Worm (Caenorhabditis elegans) whole organism, L4 larva: ENCODE measurements around the gene T13A10.64.
A peak's percentile ranks its signal among the peaks of the same experiment; 100 is the strongest.

Experiments
- D1046.2 ChIP-seq: fragments of 200-800 bp; sonication (Bioruptor generic); IDR thresholded peaks from 2 replicates; pipeline ENCODE4 v1.3.6; 2022; ENCODE audit warnings: missing genetic modification characterization, missing compliant biosample characterization
- F37D6.2 ChIP-seq: sonication (generic microtip); optimal IDR thresholded peaks from 2 replicates; lab custom pipeline; 2016; ENCODE audit warnings: mild to moderate bottlenecking, missing genetic modification characterization, missing compliant biosample characterization
- Y5F2A.4 ChIP-seq: fragments of 200-800 bp; sonication (Bioruptor generic); optimal IDR thresholded peaks from 2 replicates; lab custom pipeline; 2018; ENCODE audit warnings: mild to moderate bottlenecking, missing genetic modification characterization, missing compliant biosample characterization
- Y75B8A.6 ChIP-seq: fragments of 200-800 bp; sonication (Bioruptor generic); IDR thresholded peaks from 2 replicates; pipeline ENCODE4 v1.3.6; 2022; ENCODE audit warnings: missing genetic modification reagents, missing genetic modification characterization, missing compliant biosample characterization
- ZK546.5 ChIP-seq, 2 experiments: sonication (generic microtip); optimal IDR thresholded peaks; 2 replicates each; lab custom pipeline; 2017; ENCODE audit warnings: missing biosample characterization in 2 of 2, missing genetic modification characterization in 2 of 2
- aha-1 ChIP-seq: fragments of 150-350 bp; peaks from one replicate; lab custom pipeline; 2014; ENCODE audit warnings: missing biosample characterization, missing genetic modification characterization
- arid-1 ChIP-seq: fragments of 200-800 bp; sonication (Bioruptor generic); conservative IDR thresholded peaks from 2 replicates; pipeline ENCODE4 v1.3.6; 2022; ENCODE audit warnings: missing genetic modification reagents, missing genetic modification characterization, missing compliant biosample characterization
- attf-4 ChIP-seq: sonication (generic microtip); optimal IDR thresholded peaks from 3 replicates; lab custom pipeline; 2017; ENCODE audit warnings: missing biosample characterization, missing genetic modification characterization
- ceh-20 ChIP-seq: fragments of 200-800 bp; sonication (Bioruptor generic); IDR thresholded peaks from 2 replicates; pipeline ENCODE4 v1.3.6; 2022; ENCODE audit warnings: missing genetic modification reagents, missing genetic modification characterization, missing compliant biosample characterization
- ceh-32 ChIP-seq: sonication (generic microtip); optimal IDR thresholded peaks from 2 replicates; lab custom pipeline; 2016; ENCODE audit warnings: mild to moderate bottlenecking, missing genetic modification characterization, missing compliant biosample characterization; ENCODE audit not compliant: poor library complexity
- ceh-82 ChIP-seq: sonication (generic microtip); optimal IDR thresholded peaks from 2 replicates; lab custom pipeline; 2017; ENCODE audit warnings: missing biosample characterization, missing genetic modification characterization
- cey-2 ChIP-seq: sonication (generic microtip); optimal IDR thresholded peaks from 3 replicates; lab custom pipeline; 2017; ENCODE audit warnings: missing genetic modification characterization, mild to moderate bottlenecking, missing compliant biosample characterization, antibody characterized with exemption, borderline replicate concordance; ENCODE audit not compliant: insufficient read depth
- ctbp-1 ChIP-seq: fragments of 200-800 bp; sonication (Bioruptor generic); IDR thresholded peaks from 2 replicates; pipeline ENCODE4 v1.3.6; 2022; ENCODE audit warnings: missing genetic modification reagents, missing genetic modification characterization, missing compliant biosample characterization
- daf-12 ChIP-seq: fragments of 150-350 bp; optimal IDR thresholded peaks from 2 replicates; lab custom pipeline; 2014; ENCODE audit warnings: missing biosample characterization, missing genetic modification reagents, missing genetic modification characterization
- daf-19 ChIP-seq: fragments of 200-800 bp; sonication (Bioruptor generic); conservative IDR thresholded peaks from 2 replicates; pipeline ENCODE4 v1.3.6; 2022; ENCODE audit warnings: missing genetic modification characterization, missing compliant biosample characterization
- daf-8 ChIP-seq: fragments of 200-800 bp; sonication (Bioruptor generic); IDR thresholded peaks from 2 replicates; pipeline ENCODE4 v1.3.6; 2022; ENCODE audit warnings: missing genetic modification characterization, missing compliant biosample characterization
- dmd-6 ChIP-seq: fragments of 200-800 bp; sonication (Bioruptor generic); IDR thresholded peaks from 2 replicates; pipeline ENCODE4 v1.3.6; 2022; ENCODE audit warnings: missing genetic modification reagents, missing genetic modification characterization, missing compliant biosample characterization
- dmd-8 ChIP-seq: fragments of 200-800 bp; sonication (Bioruptor generic); IDR thresholded peaks from 2 replicates; pipeline ENCODE4 v1.3.6; 2022; ENCODE audit warnings: missing genetic modification characterization, missing compliant biosample characterization
- egl-27 ChIP-seq: sonication (generic microtip); optimal IDR thresholded peaks from 3 replicates; lab custom pipeline; 2017; ENCODE audit warnings: missing biosample characterization, missing genetic modification reagents, missing genetic modification characterization
- hif-1 ChIP-seq, 2 experiments: sonication (generic microtip); optimal IDR thresholded peaks; 2 replicates each; lab custom pipeline; 2016 to 2017; ENCODE audit warnings: missing compliant biosample characterization in 2 of 2, missing genetic modification characterization in 2 of 2, missing genetic modification reagents in 2 of 2, missing genotype in 2 of 2, mild to moderate bottlenecking in 1 of 2
- hlh-30 ChIP-seq: sonication (generic microtip); optimal IDR thresholded peaks from 2 replicates; lab custom pipeline; 2017; ENCODE audit warnings: antibody characterized with exemption, mild to moderate bottlenecking, missing genetic modification characterization, missing compliant biosample characterization; ENCODE audit not compliant: insufficient read depth
- hmg-1.1 ChIP-seq: fragments of 200-800 bp; sonication (Bioruptor generic); IDR thresholded peaks from 2 replicates; pipeline ENCODE4 v1.3.6; 2022; ENCODE audit warnings: missing genetic modification reagents, missing genetic modification characterization, missing compliant biosample characterization
- lim-7 ChIP-seq: fragments of 200-800 bp; sonication (Bioruptor generic); IDR thresholded peaks from 2 replicates; pipeline ENCODE4 v1.3.6; 2022; ENCODE audit warnings: missing genetic modification characterization, missing compliant biosample characterization
- lin-1 ChIP-seq: fragments of 200-800 bp; sonication (Bioruptor generic); IDR thresholded peaks from 2 replicates; pipeline ENCODE4 v1.3.6; 2022; ENCODE audit warnings: missing genetic modification reagents, missing genetic modification characterization, missing compliant biosample characterization
- lin-15B ChIP-seq: fragments of 150-350 bp; sonication (generic microtip); optimal IDR thresholded peaks from 3 replicates; lab custom pipeline; 2014; ENCODE audit warnings: missing biosample characterization, missing genetic modification characterization
- lin-29 ChIP-seq: fragments of 200-800 bp; sonication (Bioruptor generic); IDR thresholded peaks from 2 replicates; pipeline ENCODE4 v1.3.6; 2022; ENCODE audit warnings: missing genetic modification reagents, missing genetic modification characterization, missing compliant biosample characterization
- lin-38 ChIP-seq: fragments of 200-800 bp; sonication (Bioruptor generic); IDR thresholded peaks from 2 replicates; pipeline ENCODE4 v1.3.6; 2022; ENCODE audit warnings: missing genetic modification reagents, missing genetic modification characterization, missing compliant biosample characterization
- lsy-2 ChIP-seq, 2 experiments: fragments of 150-350 bp in 1 of 2; sonication (generic microtip) in 1 of 2; optimal IDR thresholded peaks; 2 replicates each; lab custom pipeline; 2014 to 2017; ENCODE audit warnings: missing biosample characterization in 2 of 2, missing genetic modification characterization in 2 of 2
- madf-5 ChIP-seq, 2 experiments: fragments of 200-800 bp; sonication (Bioruptor generic); IDR thresholded peaks; 2 replicates each; pipeline ENCODE4 v1.3.6; 2022; ENCODE audit warnings: missing compliant biosample characterization in 2 of 2, missing genetic modification characterization in 2 of 2
- madf-9 ChIP-seq: fragments of 200-800 bp; sonication (Bioruptor generic); conservative IDR thresholded peaks from 2 replicates; pipeline ENCODE4 v1.3.6; 2022; ENCODE audit warnings: missing genetic modification reagents, missing genetic modification characterization, missing compliant biosample characterization
- mdl-1 ChIP-seq, 2 experiments: fragments of 150-350 bp in 1 of 2; sonication (generic microtip) in 1 of 2; optimal IDR thresholded peaks; 2 replicates each; lab custom pipeline; 2014 to 2017; ENCODE audit warnings: missing biosample characterization in 2 of 2, missing genetic modification characterization in 2 of 2
- mdt-29 ChIP-seq: fragments of 200-800 bp; sonication (Bioruptor generic); IDR thresholded peaks from 2 replicates; pipeline ENCODE4 v1.3.6; 2022; ENCODE audit warnings: missing genetic modification reagents, missing genetic modification characterization, missing compliant biosample characterization
- mep-1 ChIP-seq: fragments of 150-350 bp; sonication (generic microtip); optimal IDR thresholded peaks from 3 replicates; lab custom pipeline; 2014; ENCODE audit warnings: missing biosample characterization, missing genetic modification characterization
- mxl-2 ChIP-seq: fragments of 200-800 bp; sonication (Bioruptor generic); conservative IDR thresholded peaks from 2 replicates; pipeline ENCODE4 v1.3.6; 2022; ENCODE audit warnings: missing genetic modification reagents, missing genetic modification characterization, missing compliant biosample characterization
- mxl-3 ChIP-seq: fragments of 200-800 bp; sonication (Bioruptor generic); optimal IDR thresholded peaks from 2 replicates; lab custom pipeline; 2018; ENCODE audit warnings: mild to moderate bottlenecking, missing genetic modification characterization, missing compliant biosample characterization
- nhr-10 ChIP-seq: fragments of 150-350 bp; optimal IDR thresholded peaks from 2 replicates; lab custom pipeline; 2014; ENCODE audit warnings: missing biosample characterization, missing genetic modification characterization
- nhr-28 ChIP-seq: fragments of 150-350 bp; optimal IDR thresholded peaks from 2 replicates; lab custom pipeline; 2014; ENCODE audit warnings: missing biosample characterization, missing genetic modification characterization
- nhr-77 ChIP-seq: fragments of 150-350 bp; optimal IDR thresholded peaks from 2 replicates; lab custom pipeline; 2014; ENCODE audit warnings: missing biosample characterization, missing genetic modification characterization
- php-3 ChIP-seq: fragments of 200-800 bp; sonication (Bioruptor generic); IDR thresholded peaks from 2 replicates; pipeline ENCODE4 v1.3.6; 2022; ENCODE audit warnings: missing genetic modification reagents, missing genetic modification characterization, missing compliant biosample characterization
- pqm-1 ChIP-seq: sonication (generic microtip); optimal IDR thresholded peaks from 2 replicates; lab custom pipeline; 2017; ENCODE audit warnings: missing biosample characterization, missing genetic modification characterization
- rbr-2 ChIP-seq: sonication (generic microtip); optimal IDR thresholded peaks from 2 replicates; lab custom pipeline; 2016; ENCODE audit warnings: missing genotype, missing genetic modification characterization, missing compliant biosample characterization
- saeg-2 ChIP-seq: fragments of 200-800 bp; sonication (Bioruptor generic); IDR thresholded peaks from 2 replicates; pipeline ENCODE4 v1.3.6; 2022; ENCODE audit warnings: missing genetic modification reagents, missing genetic modification characterization, missing compliant biosample characterization
- set-16 ChIP-seq: fragments of 200-800 bp; sonication (Bioruptor generic); IDR thresholded peaks from 2 replicates; pipeline ENCODE4 v1.3.6; 2022; ENCODE audit warnings: missing genetic modification reagents, missing genetic modification characterization, missing compliant biosample characterization
- snpc-1.2 ChIP-seq: fragments of 200-800 bp; sonication (Bioruptor generic); IDR thresholded peaks from 2 replicates; pipeline ENCODE4 v1.3.6; 2022; ENCODE audit warnings: missing genetic modification reagents, missing genetic modification characterization, missing compliant biosample characterization
- spr-1 ChIP-seq: sonication (generic microtip); optimal IDR thresholded peaks from 2 replicates; lab custom pipeline; 2016; ENCODE audit warnings: mild to moderate bottlenecking, missing genetic modification characterization, missing compliant biosample characterization
- unc-130 ChIP-seq: sonication (generic microtip); optimal IDR thresholded peaks from 2 replicates; lab custom pipeline; 2016; ENCODE audit warnings: missing genetic modification reagents, missing genetic modification characterization, missing compliant biosample characterization
- unc-39 ChIP-seq: sonication (generic microtip); optimal IDR thresholded peaks from 2 replicates; lab custom pipeline; 2017; ENCODE audit warnings: missing biosample characterization, missing genetic modification characterization
- unc-62 ChIP-seq, 3 experiments: fragments of 150-350 bp in 1 of 3; sonication (generic microtip); optimal IDR thresholded peaks in 2 of 3; peaks in 1 of 3; 1 replicate in 1 of 3; 2 replicates in 2 of 3; lab custom pipeline; 2014 to 2017; ENCODE audit warnings: missing biosample characterization in 3 of 3, missing genetic modification characterization in 3 of 3, missing genetic modification reagents in 3 of 3, missing genotype in 1 of 3
- zag-1 ChIP-seq: fragments of 150-350 bp; optimal IDR thresholded peaks from 2 replicates; lab custom pipeline; 2014; ENCODE audit warnings: missing biosample characterization, missing genetic modification characterization
- zfp-2 ChIP-seq: sonication (generic microtip); optimal IDR thresholded peaks from 2 replicates; lab custom pipeline; 2016; ENCODE audit warnings: mild to moderate bottlenecking, missing genetic modification characterization, missing compliant biosample characterization
- zfp-3 ChIP-seq: fragments of 200-800 bp; sonication (Bioruptor generic); conservative IDR thresholded peaks from 2 replicates; pipeline ENCODE4 v1.3.6; 2022; ENCODE audit warnings: missing genetic modification reagents, missing genetic modification characterization, missing compliant biosample characterization

The T13A10.64 gene

ce11 chrIV:6206294-6206776, 48.4 kb upstream of the T13A10.64 start, which contains the start of gene C49A9.10 (continued):
- TF ChIP-seq nhr-77 (tag; lab: Kevin White, UChicago) (peak; percentile 59), snpc-1.2 (GFP tag; lab: Robert Waterston, UW) (peak; percentile 95), hif-1 (tag; optimal IDR thresholded peaks at IDR 0.05; lab: Kevin White, UChicago) (peak in 1 of 2 experiments; percentile 92), ctbp-1 (0 out of 2 replicates have a peak, but pooled peaks have one; percentile 28), lin-38 (GFP tag; lab: Robert Waterston, UW) (peak; percentile 76; the same call in 1 of the 2 replicates), rbr-2 (tag; lab: Kevin White, UChicago) (peak; percentile 70), arid-1 (GFP tag; lab: Robert Waterston, UW) (no peak), unc-130 (peak; percentile 89), zag-1 (tag; lab: Kevin White, UChicago) (no peak), daf-12 (tag; lab: Kevin White, UChicago) (no peak), aha-1 (tag; lab: Kevin White, UChicago) (peak; percentile 52), cey-2 (tag; lab: Kevin White, UChicago) (no peak), mdt-29 (GFP tag; lab: Robert Waterston, UW) (peak; percentile 71), attf-4 (tag; lab: Kevin White, UChicago) (no peak), ZK546.5 (tag; optimal IDR thresholded peaks at IDR 0.05; lab: Kevin White, UChicago) (no peak), lin-15B (no peak), daf-8 (GFP tag; lab: Robert Waterston, UW) (no peak), unc-39 (no peak), Y75B8A.6 (GFP tag; lab: Robert Waterston, UW) (no peak), hlh-30 (tag; lab: Kevin White, UChicago) (peak; percentile 77), lim-7 (GFP tag; lab: Robert Waterston, UW) (no peak), Y5F2A.4 (GFP tag; lab: Kevin White, UChicago) (no peak), lin-29 (GFP tag; lab: Robert Waterston, UW) (no peak), dmd-6 (GFP tag; lab: Robert Waterston, UW) (no peak; the same call in 1 of the 2 replicates), ceh-32 (tag; lab: Kevin White, UChicago) (no peak), mxl-2 (GFP tag; lab: Robert Waterston, UW) (no peak), madf-9 (GFP tag; lab: Robert Waterston, UW) (no peak), saeg-2 (GFP tag; lab: Robert Waterston, UW) (no peak), F37D6.2 (peak; percentile 33), lsy-2 (tag; optimal IDR thresholded peaks at IDR 0.05; lab: Kevin White, UChicago) (peak in 1 of 2 experiments; percentile 89), set-16 (no peak), nhr-10 (tag; lab: Kevin White, UChicago) (no peak), php-3 (GFP tag; lab: Robert Waterston, UW) (no peak), pqm-1 (tag; lab: Kevin White, UChicago) (no peak), hmg-1.1 (no peak), daf-19 (GFP tag; lab: Robert Waterston, UW) (no peak), mxl-3 (GFP tag; lab: Kevin White, UChicago) (no peak), spr-1 (tag; lab: Kevin White, UChicago) (peak; percentile 38), dmd-8 (GFP tag; lab: Robert Waterston, UW) (no peak), ceh-20 (GFP tag; lab: Robert Waterston, UW) (no peak; the same call in 1 of the 2 replicates), ceh-82 (tag; lab: Kevin White, UChicago) (no peak), lin-1 (GFP tag; lab: Robert Waterston, UW) (no peak), madf-5 (GFP tag; IDR thresholded peaks at IDR 0.05; lab: Robert Waterston, UW) (no peak), mep-1 (tag; lab: Kevin White, UChicago) (peak; percentile 76), zfp-2 (tag; lab: Kevin White, UChicago) (no peak), egl-27 (tag; lab: Kevin White, UChicago) (no peak), nhr-28 (tag; lab: Kevin White, UChicago) (no peak), D1046.2 (GFP tag; lab: Robert Waterston, UW) (no peak), zfp-3 (GFP tag; lab: Robert Waterston, UW) (no peak), mdl-1 (tag; optimal IDR thresholded peaks at IDR 0.05; lab: Kevin White, UChicago) (no peak), unc-62 (GFP tag; optimal IDR thresholded peaks at IDR 0.05 in 1 of 2; lab: Kevin White, UChicago) (peak in 1 of 2 experiments; percentile 13), unc-62 (tag; optimal IDR thresholded peaks at IDR 0.05; lab: Kevin White, UChicago) (no peak)
